Fruit fly (Drosophila melanogaster) whole organism, adult: ENCODE data around the gene Obp73a.

ENCODE experiments used
- CG11617 ChIP-seq: fragments of 200-800 bp; sonication (Bioruptor generic); optimal IDR thresholded peaks from 2 replicates; lab custom pipeline; 2017; ENCODE audit warnings: mild to moderate bottlenecking, missing biosample characterization, missing genetic modification reagents, missing genetic modification characterization
- CG12768 ChIP-seq: fragments of 200-800 bp; sonication (Bioruptor generic); optimal IDR thresholded peaks from 2 replicates; lab custom pipeline; 2017; ENCODE audit warnings: missing biosample characterization, missing genetic modification characterization, mild to moderate bottlenecking, moderate library complexity, missing genetic modification reagents
- CG14711 ChIP-seq: fragments of 200-800 bp; sonication (Bioruptor generic); optimal IDR thresholded peaks from 2 replicates; lab custom pipeline; 2018; ENCODE audit warnings: missing biosample characterization, mild to moderate bottlenecking, missing genetic modification characterization, moderate library complexity
- CG1620 ChIP-seq: fragments of 200-800 bp; sonication (Bioruptor generic); optimal IDR thresholded peaks from 2 replicates; lab custom pipeline; 2016; ENCODE audit warnings: missing biosample characterization, missing genetic modification characterization
- CG33017 ChIP-seq: fragments of 200-800 bp; sonication (Bioruptor generic); optimal IDR thresholded peaks from 2 replicates; lab custom pipeline; 2018; ENCODE audit warnings: missing biosample characterization, mild to moderate bottlenecking, missing genetic modification characterization, moderate library complexity
- CG5204 ChIP-seq: fragments of 200-800 bp; sonication (Bioruptor generic); optimal IDR thresholded peaks from 2 replicates; lab custom pipeline; 2016; ENCODE audit warnings: missing biosample characterization, missing genetic modification characterization
- CG7045 ChIP-seq: fragments of 200-800 bp; sonication (Bioruptor generic); optimal IDR thresholded peaks from 2 replicates; lab custom pipeline; 2017; ENCODE audit warnings: missing biosample characterization, mild to moderate bottlenecking, missing genetic modification characterization
- CG7101 ChIP-seq: fragments of 200-800 bp; sonication (Bioruptor generic); optimal IDR thresholded peaks from 2 replicates; lab custom pipeline; 2018; ENCODE audit warnings: missing biosample characterization, mild to moderate bottlenecking, missing genetic modification characterization, moderate library complexity
- Clk ChIP-seq: fragments of 200-800 bp; sonication (Bioruptor generic); optimal IDR thresholded peaks from 2 replicates; lab custom pipeline; 2017; ENCODE audit warnings: missing biosample characterization, missing genetic modification characterization
- Crg-1 ChIP-seq: fragments of 200-800 bp; sonication (Bioruptor generic); optimal IDR thresholded peaks from 2 replicates; lab custom pipeline; 2016; ENCODE audit warnings: missing biosample characterization, missing genetic modification characterization
- Hr96 ChIP-seq: fragments of 200-800 bp; sonication (Bioruptor generic); optimal IDR thresholded peaks from 2 replicates; lab custom pipeline; 2016; ENCODE audit warnings: missing biosample characterization, missing genetic modification characterization
- Mnt ChIP-seq: fragments of 200-800 bp; sonication (Bioruptor generic); optimal IDR thresholded peaks from 2 replicates; lab custom pipeline; 2016; ENCODE audit warnings: missing biosample characterization, mild to moderate bottlenecking, missing genetic modification characterization
- bab1 ChIP-seq: fragments of 200-800 bp; sonication (Bioruptor generic); optimal IDR thresholded peaks from 3 replicates; lab custom pipeline; 2019; ENCODE audit warnings: missing biosample characterization, mild to moderate bottlenecking, missing genetic modification characterization, moderate library complexity
- cic ChIP-seq: fragments of 200-800 bp; sonication (Bioruptor generic); optimal IDR thresholded peaks from 2 replicates; lab custom pipeline; 2017; ENCODE audit warnings: missing biosample characterization, mild to moderate bottlenecking, missing genetic modification characterization, moderate library complexity
- cnc ChIP-seq, 2 experiments: fragments of >200 bp; optimal IDR thresholded peaks; 2 replicates each; lab custom pipeline; 2017
- kay ChIP-seq: fragments of 200-800 bp; sonication (Bioruptor generic); peaks from one replicate; lab custom pipeline; 2016; ENCODE audit warnings: missing biosample characterization, missing genetic modification characterization, borderline replicate concordance
- ovo ChIP-seq: fragments of 200-800 bp; sonication (Bioruptor generic); optimal IDR thresholded peaks from 2 replicates; lab custom pipeline; 2016; ENCODE audit warnings: missing biosample characterization, missing genetic modification characterization
- pad ChIP-seq: fragments of 200-800 bp; sonication (Bioruptor generic); optimal IDR thresholded peaks from 3 replicates; lab custom pipeline; 2017; ENCODE audit warnings: missing biosample characterization, missing genetic modification characterization, mild to moderate bottlenecking, moderate library complexity, missing genetic modification reagents
- tj ChIP-seq: fragments of 200-800 bp; sonication (Bioruptor generic); optimal IDR thresholded peaks from 3 replicates; lab custom pipeline; 2017; ENCODE audit warnings: missing biosample characterization, mild to moderate bottlenecking, missing genetic modification characterization, moderate library complexity
- toe ChIP-seq: fragments of 200-800 bp; sonication (Bioruptor generic); optimal IDR thresholded peaks from 2 replicates; lab custom pipeline; 2016; ENCODE audit warnings: missing biosample characterization, missing genetic modification characterization

Gene Obp73a

DNA sequence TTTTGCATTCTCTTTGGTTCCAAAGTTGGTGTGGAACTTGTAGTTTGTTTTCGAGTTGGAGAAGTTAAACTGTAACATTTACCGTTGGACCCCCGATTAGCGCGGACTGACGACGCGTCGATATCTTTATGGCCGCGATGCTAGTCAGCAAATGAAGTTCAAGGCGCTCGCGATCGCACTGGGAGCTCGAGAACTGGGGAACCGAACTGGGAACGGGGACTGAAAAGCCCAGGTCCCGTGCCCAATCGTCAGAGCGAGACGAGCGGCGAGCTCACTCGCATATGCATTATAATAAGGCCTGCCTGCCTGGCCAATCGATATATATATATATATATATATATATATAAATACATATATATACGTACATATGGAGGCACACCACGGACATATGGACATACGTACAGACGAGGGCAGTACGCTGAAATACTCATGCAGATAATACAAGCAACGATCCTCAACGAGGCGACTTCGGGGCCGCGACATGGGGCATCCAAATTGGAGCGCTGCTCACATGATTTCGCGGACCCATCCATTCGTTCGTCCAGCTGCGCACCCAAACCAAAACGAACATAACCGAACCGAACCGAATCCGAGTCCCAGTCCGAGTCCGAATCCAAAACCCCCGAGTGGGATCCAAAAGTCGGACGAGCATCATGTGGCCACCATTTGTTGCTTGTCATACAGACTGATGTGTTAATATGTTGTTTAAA is 58.1 kb downstream of the Obp73a start:
- TF ChIP-seq ovo (no peak), cnc (optimal IDR thresholded peaks at IDR 0.05; lab: Kevin White, UChicago) (peak in 1 of 2 experiments; percentile 19), CG12768 (GFP tag; lab: Kevin White, UChicago) (peak; percentile 5), cic (GFP tag; lab: Kevin White, UChicago) (peak; percentile 19)

- no peak for TF ChIP-seq Hr96 (GFP tag; lab: Kevin White, UChicago)
- TF ChIP-seq Crg-1 (GFP tag; lab: Kevin White, UChicago): peak; percentile 45
- TF ChIP-seq CG12768 (GFP tag; lab: Kevin White, UChicago): peak; percentile 49
- peak; percentile 35 for TF ChIP-seq pad (GFP tag; lab: Kevin White, UChicago)
- peak; percentile 25 for TF ChIP-seq ovo
- no peak for TF ChIP-seq toe (GFP tag; lab: Kevin White, UChicago)
- no peak for TF ChIP-seq CG5204 (GFP tag; lab: Kevin White, UChicago)
- no peak for TF ChIP-seq Mnt
- TF ChIP-seq CG7045 (GFP tag; lab: Kevin White, UChicago): peak; percentile 31
- peak; percentile 31 for TF ChIP-seq cic (GFP tag; lab: Kevin White, UChicago)
- peak; percentile 99 for TF ChIP-seq tj (GFP tag; lab: Kevin White, UChicago)
- no peak for TF ChIP-seq CG33017 (tag; lab: Kevin White, UChicago)
- TF ChIP-seq kay (GFP tag; lab: Kevin White, UChicago): no peak
- TF ChIP-seq bab1 (GFP tag; lab: Kevin White, UChicago): no peak
Measured at dm6 chr3L:17003251-17004171, 59.4 kb downstream of the Obp73a start.

- TF ChIP-seq tj (GFP tag; lab: Kevin White, UChicago) (peak; percentile 28), CG33017 (tag; lab: Kevin White, UChicago) (peak; percentile 75), pad (GFP tag; lab: Kevin White, UChicago) (peak; percentile 37), ovo (peak; percentile 3), Clk (GFP tag; lab: Kevin White, UChicago) (peak; percentile 59), CG1620 (GFP tag; lab: Kevin White, UChicago) (no peak), CG7101 (tag; lab: Kevin White, UChicago) (peak; percentile 72), CG14711 (tag; lab: Kevin White, UChicago) (peak; percentile 67), CG12768 (GFP tag; lab: Kevin White, UChicago) (peak; percentile 79), CG7045 (GFP tag; lab: Kevin White, UChicago) (peak; percentile 85), bab1 (GFP tag; lab: Kevin White, UChicago) (no peak), Mnt (peak; percentile 16), cic (GFP tag; lab: Kevin White, UChicago) (no peak), kay (GFP tag; lab: Kevin White, UChicago) (peak; percentile 82), CG5204 (GFP tag; lab: Kevin White, UChicago) (peak; percentile 87), cnc (optimal IDR thresholded peaks at IDR 0.05; lab: Kevin White, UChicago) (no peak), CG11617 (GFP tag; lab: Kevin White, UChicago) (peak; percentile 59), Crg-1 (GFP tag; lab: Kevin White, UChicago) (no peak), toe (GFP tag; lab: Kevin White, UChicago) (peak; percentile 69), Hr96 (GFP tag; lab: Kevin White, UChicago) (peak; percentile 56)
Measured at dm6 chr3L:17004218-17004759, 60.1 kb downstream of the Obp73a start.
